Fruit fly (Drosophila melanogaster): ENCODE data around the gene sstn.

sstn gene

dm6 chr3L:15079278-15079677 is 15.2 kb downstream of the sstn start (continued):
- no peak for TF ChIP-seq Fer1 (GFP tag; optimal IDR thresholded peaks at IDR 0.05)
- TF ChIP-seq CG1602 (GFP tag; optimal IDR thresholded peaks at IDR 0.05), result no peak
- TF ChIP-seq zfh2 (GFP tag; optimal IDR thresholded peaks at IDR 0.05), result no peak
- no peak for TF ChIP-seq CG11560 (tag; IDR thresholded peaks at IDR 0.05)
- peak; percentile 45; the same call in 1 of the 2 replicates for TF ChIP-seq Bgb (GFP tag; IDR thresholded peaks at IDR 0.05; ENCODE audit: partially characterized antibody)
- no peak for TF ChIP-seq Vsx1 (GFP tag; optimal IDR thresholded peaks at IDR 0.05)
- TF ChIP-seq CG4282 (GFP tag; optimal IDR thresholded peaks at IDR 0.05), result no peak
- peak; percentile 47; the same call in 1 of the 2 replicates for TF ChIP-seq amos (GFP tag; IDR thresholded peaks at IDR 0.05; ENCODE audit: partially characterized antibody)
- TF ChIP-seq cas (GFP tag; IDR thresholded peaks at IDR 0.05), result no peak
- no peak for TF ChIP-seq CG11696 (GFP tag; IDR thresholded peaks at IDR 0.05)
- no peak for TF ChIP-seq vfl (GFP tag; optimal IDR thresholded peaks at IDR 0.05)
- no peak for TF ChIP-seq Max (GFP tag; optimal IDR thresholded peaks at IDR 0.05)
- TF ChIP-seq CG6175 (GFP tag; IDR thresholded peaks at IDR 0.05), result peak; percentile 23; the same call in 1 of the 3 replicates
- no peak for TF ChIP-seq ttk (GFP tag; IDR thresholded peaks at IDR 0.05)
- TF ChIP-seq tna (GFP tag; IDR thresholded peaks at IDR 0.05; ENCODE audit: partially characterized antibody), result peak; percentile 19; the same call in 1 of the 2 replicates
- TF ChIP-seq Ada2b (GFP tag; IDR thresholded peaks at IDR 0.05), result 0 out of 2 replicates have a peak, but pooled peaks have one; percentile 14
- no peak for TF ChIP-seq dm (GFP tag; optimal IDR thresholded peaks at IDR 0.05)
- no peak for TF ChIP-seq MESR4 (GFP tag; optimal IDR thresholded peaks at IDR 0.05)
- no peak for TF ChIP-seq CG1603 (tag; optimal IDR thresholded peaks at IDR 0.05)
- TF ChIP-seq ems (GFP tag; optimal IDR thresholded peaks at IDR 0.05), result no peak
- TF ChIP-seq mirr (GFP tag; optimal IDR thresholded peaks at IDR 0.05), result no peak
- no peak for TF ChIP-seq ase (GFP tag; IDR thresholded peaks at IDR 0.05)
- TF ChIP-seq Hr51 (GFP tag; optimal IDR thresholded peaks at IDR 0.05), result no peak
- no peak for TF ChIP-seq gce (GFP tag; IDR thresholded peaks at IDR 0.05)
- TF ChIP-seq Lpt (GFP tag; optimal IDR thresholded peaks at IDR 0.05), result no peak
- peak; percentile 20 for TF ChIP-seq CG33557 (GFP tag; optimal IDR thresholded peaks at IDR 0.05)
- no peak for TF ChIP-seq CG10366 (GFP tag; IDR thresholded peaks at IDR 0.05)
- TF ChIP-seq grau (tag; optimal IDR thresholded peaks at IDR 0.05), result no peak
- TF ChIP-seq kni (GFP tag; optimal IDR thresholded peaks at IDR 0.05), result no peak
- TF ChIP-seq CG2116 (GFP tag; optimal IDR thresholded peaks at IDR 0.05), result no peak
- TF ChIP-seq CG7987 (GFP tag; optimal IDR thresholded peaks at IDR 0.05), result no peak
- TF ChIP-seq aop (GFP tag; IDR thresholded peaks at IDR 0.05), result no peak
- TF ChIP-seq sug (tag; optimal IDR thresholded peaks at IDR 0.05), result peak; percentile 9
- TF ChIP-seq CG15514 (GFP tag; optimal IDR thresholded peaks at IDR 0.05), result no peak
- no peak for TF ChIP-seq da (GFP tag; optimal IDR thresholded peaks at IDR 0.05)
- TF ChIP-seq MBD-R2 (GFP tag; IDR thresholded peaks at IDR 0.05), result no peak
- no peak for TF ChIP-seq CG8388 (GFP tag; optimal IDR thresholded peaks at IDR 0.05)
- no peak for TF ChIP-seq pita (GFP tag; optimal IDR thresholded peaks at IDR 0.05)
- peak; percentile 30; the same call in 1 of the 2 replicates for TF ChIP-seq slbo (GFP tag; IDR thresholded peaks at IDR 0.05)
- TF ChIP-seq nmo (GFP tag; optimal IDR thresholded peaks at IDR 0.05), result no peak
- peak; percentile 42 for TF ChIP-seq bbx (GFP tag; IDR thresholded peaks at IDR 0.05; ENCODE audit: partially characterized antibody)
- no peak for TF ChIP-seq CG12659 (GFP tag; optimal IDR thresholded peaks at IDR 0.05)
- no peak for TF ChIP-seq CG18599 (GFP tag; optimal IDR thresholded peaks at IDR 0.05)
- peak in 1 of 3 experiments; percentile 9 for TF ChIP-seq Stat92E (GFP tag; optimal IDR thresholded peaks at IDR 0.05)
